Worm (Caenorhabditis elegans) whole organism, late embryonic: Measurements from ENCODE around the gene R11F4.2.

Experiments
- F13H6.1 ChIP-seq: sonication (generic microtip); optimal IDR thresholded peaks from 2 replicates; lab custom pipeline; 2016; ENCODE audit warnings: missing genetic modification characterization, missing compliant biosample characterization
- K02D7.2 ChIP-seq: sonication (generic microtip); optimal IDR thresholded peaks from 2 replicates; lab custom pipeline; 2017; ENCODE audit warnings: mild to moderate bottlenecking, missing genetic modification characterization, missing compliant biosample characterization
- T23F11.4 ChIP-seq: fragments of 200-800 bp; sonication (Bioruptor generic); optimal IDR thresholded peaks from 2 replicates; lab custom pipeline; 2018; ENCODE audit warnings: mild to moderate bottlenecking, missing genetic modification characterization, missing compliant biosample characterization
- Y22D7AL.16 ChIP-seq: sonication (generic microtip); optimal IDR thresholded peaks from 2 replicates; lab custom pipeline; 2016; ENCODE audit warnings: missing genetic modification characterization, missing compliant biosample characterization
- ama-1 ChIP-seq: fragments of 150-350 bp; optimal IDR thresholded peaks from 2 replicates; lab custom pipeline; 2014
- ceh-14 ChIP-seq: sonication (generic microtip); optimal IDR thresholded peaks from 2 replicates; lab custom pipeline; 2016; ENCODE audit warnings: missing genotype, missing genetic modification characterization, missing compliant biosample characterization
- ceh-18 ChIP-seq: sonication (generic microtip); optimal IDR thresholded peaks from 2 replicates; lab custom pipeline; 2016; ENCODE audit warnings: missing genetic modification characterization, missing compliant biosample characterization
- ceh-24 ChIP-seq: sonication (generic microtip); optimal IDR thresholded peaks from 2 replicates; lab custom pipeline; 2016; ENCODE audit warnings: mild to moderate bottlenecking, missing genetic modification characterization, missing compliant biosample characterization
- ceh-30 ChIP-seq: fragments of 150-350 bp; optimal IDR thresholded peaks from 2 replicates; lab custom pipeline; 2014; ENCODE audit warnings: missing biosample characterization, missing genetic modification characterization
- ceh-31 ChIP-seq: sonication (generic microtip); optimal IDR thresholded peaks from 2 replicates; lab custom pipeline; 2016; ENCODE audit warnings: missing genetic modification characterization, missing compliant biosample characterization
- ceh-34 ChIP-seq: sonication (generic microtip); optimal IDR thresholded peaks from 2 replicates; lab custom pipeline; 2016; ENCODE audit warnings: mild to moderate bottlenecking, missing genetic modification characterization, missing compliant biosample characterization
- ceh-45 ChIP-seq: fragments of 200-800 bp; sonication (Bioruptor generic); IDR thresholded peaks from 2 replicates; pipeline ENCODE4 v1.3.6; 2022; ENCODE audit warnings: missing genetic modification reagents, missing genetic modification characterization, missing compliant biosample characterization
- ceh-48 ChIP-seq: sonication (generic microtip); optimal IDR thresholded peaks from 2 replicates; lab custom pipeline; 2016; ENCODE audit warnings: missing genetic modification characterization, inconsistent platforms, missing compliant biosample characterization
- ceh-9 ChIP-seq: sonication (generic microtip); optimal IDR thresholded peaks from 2 replicates; lab custom pipeline; 2016; ENCODE audit warnings: mild to moderate bottlenecking, missing genetic modification characterization, inconsistent platforms, missing compliant biosample characterization
- elt-2 ChIP-seq: sonication (generic microtip); optimal IDR thresholded peaks from 2 replicates; lab custom pipeline; 2016; ENCODE audit warnings: missing genetic modification reagents, missing genetic modification characterization, missing compliant biosample characterization
- ets-4 ChIP-seq: sonication (generic microtip); optimal IDR thresholded peaks from 2 replicates; lab custom pipeline; 2016; ENCODE audit warnings: missing genetic modification characterization, missing compliant biosample characterization
- hlh-13 ChIP-seq: fragments of 200-800 bp; sonication (Bioruptor generic); optimal IDR thresholded peaks from 2 replicates; lab custom pipeline; 2018; ENCODE audit warnings: mild to moderate bottlenecking, missing genetic modification characterization, missing compliant biosample characterization
- hlh-15 ChIP-seq: sonication (generic microtip); optimal IDR thresholded peaks from 2 replicates; lab custom pipeline; 2016; ENCODE audit warnings: missing genetic modification characterization, missing compliant biosample characterization
- hlh-30 ChIP-seq: sonication (generic microtip); optimal IDR thresholded peaks from 2 replicates; lab custom pipeline; 2017; ENCODE audit warnings: antibody characterized with exemption, missing genetic modification characterization, missing compliant biosample characterization; ENCODE audit not compliant: insufficient read depth
- lim-6 ChIP-seq: sonication (generic microtip); optimal IDR thresholded peaks from 2 replicates; lab custom pipeline; 2016; ENCODE audit warnings: missing genetic modification characterization, missing compliant biosample characterization
- lin-11 ChIP-seq: fragments of 200-800 bp; sonication (Bioruptor generic); optimal IDR thresholded peaks from 2 replicates; lab custom pipeline; 2018; ENCODE audit warnings: mild to moderate bottlenecking, missing genetic modification characterization, missing compliant biosample characterization
- madf-2 ChIP-seq: sonication (generic microtip); optimal IDR thresholded peaks from 2 replicates; lab custom pipeline; 2017; ENCODE audit warnings: missing genetic modification characterization, missing compliant biosample characterization
- mec-3 ChIP-seq: sonication (generic microtip); optimal IDR thresholded peaks from 2 replicates; lab custom pipeline; 2016; ENCODE audit warnings: borderline replicate concordance, missing genetic modification characterization, missing compliant biosample characterization
- nfya-1 ChIP-seq: sonication (generic microtip); optimal IDR thresholded peaks from 2 replicates; lab custom pipeline; 2017; ENCODE audit warnings: missing genetic modification characterization, mild to moderate bottlenecking, missing compliant biosample characterization, antibody characterized with exemption, moderate library complexity
- nhr-11 ChIP-seq: fragments of 150-350 bp; optimal IDR thresholded peaks from 2 replicates; lab custom pipeline; 2014; ENCODE audit warnings: missing biosample characterization, missing genetic modification characterization
- nhr-232 ChIP-seq: sonication (generic microtip); optimal IDR thresholded peaks from 2 replicates; lab custom pipeline; 2016; ENCODE audit warnings: missing genetic modification characterization, missing compliant biosample characterization
- pag-3 ChIP-seq: sonication (generic microtip); optimal IDR thresholded peaks from 2 replicates; lab custom pipeline; 2016; ENCODE audit warnings: missing compliant biosample characterization, missing genetic modification characterization, borderline replicate concordance
- pat-9 ChIP-seq: fragments of 200-800 bp; sonication (Bioruptor generic); optimal IDR thresholded peaks from 2 replicates; lab custom pipeline; 2018; ENCODE audit warnings: mild to moderate bottlenecking, missing genetic modification characterization, moderate library complexity, missing compliant biosample characterization
- pax-1 ChIP-seq: fragments of 150-350 bp; optimal IDR thresholded peaks from 2 replicates; lab custom pipeline; 2014; ENCODE audit warnings: missing biosample characterization, missing genetic modification characterization
- pha-4 ChIP-seq: fragments of 150-350 bp; optimal IDR thresholded peaks from 2 replicates; lab custom pipeline; 2018; ENCODE audit warnings: missing biosample characterization, missing genetic modification reagents, missing genetic modification characterization
- pros-1 ChIP-seq: fragments of 150-350 bp; optimal IDR thresholded peaks from 2 replicates; lab custom pipeline; 2014; ENCODE audit warnings: missing biosample characterization, missing genetic modification reagents, missing genetic modification characterization
- ref-2 ChIP-seq: sonication (generic microtip); optimal IDR thresholded peaks from 2 replicates; lab custom pipeline; 2016; ENCODE audit warnings: missing genetic modification characterization, missing compliant biosample characterization
- rnt-1 ChIP-seq: sonication (generic microtip); optimal IDR thresholded peaks from 2 replicates; lab custom pipeline; 2016; ENCODE audit warnings: missing genetic modification characterization, missing compliant biosample characterization
- sdc-2 ChIP-seq: sonication (generic microtip); optimal IDR thresholded peaks from 2 replicates; lab custom pipeline; 2016; ENCODE audit warnings: missing genotype, missing genetic modification characterization, missing compliant biosample characterization
- sox-4 ChIP-seq: sonication (generic microtip); optimal IDR thresholded peaks from 2 replicates; lab custom pipeline; 2017; ENCODE audit warnings: mild to moderate bottlenecking, missing genetic modification characterization, inconsistent platforms, missing compliant biosample characterization
- syd-9 ChIP-seq: sonication (generic microtip); optimal IDR thresholded peaks from 2 replicates; lab custom pipeline; 2016; ENCODE audit warnings: mild to moderate bottlenecking, missing genetic modification characterization, moderate library complexity, missing compliant biosample characterization
- tbx-2 ChIP-seq: sonication (generic microtip); optimal IDR thresholded peaks from 2 replicates; lab custom pipeline; 2016; ENCODE audit warnings: missing genetic modification characterization, missing compliant biosample characterization
- tbx-7 ChIP-seq: sonication (generic microtip); optimal IDR thresholded peaks from 2 replicates; lab custom pipeline; 2016; ENCODE audit warnings: missing genotype, missing genetic modification characterization, missing compliant biosample characterization
- unc-42 ChIP-seq: sonication (generic microtip); optimal IDR thresholded peaks from 2 replicates; lab custom pipeline; 2016; ENCODE audit warnings: missing genotype, missing genetic modification characterization, missing compliant biosample characterization
- unc-55 ChIP-seq: sonication (generic microtip); optimal IDR thresholded peaks from 2 replicates; lab custom pipeline; 2017; ENCODE audit warnings: missing biosample characterization, missing genetic modification reagents, missing genetic modification characterization
- unc-86 ChIP-seq: sonication (generic microtip); optimal IDR thresholded peaks from 2 replicates; lab custom pipeline; 2016; ENCODE audit warnings: missing genetic modification characterization, missing compliant biosample characterization

Gene R11F4.2

DNA sequence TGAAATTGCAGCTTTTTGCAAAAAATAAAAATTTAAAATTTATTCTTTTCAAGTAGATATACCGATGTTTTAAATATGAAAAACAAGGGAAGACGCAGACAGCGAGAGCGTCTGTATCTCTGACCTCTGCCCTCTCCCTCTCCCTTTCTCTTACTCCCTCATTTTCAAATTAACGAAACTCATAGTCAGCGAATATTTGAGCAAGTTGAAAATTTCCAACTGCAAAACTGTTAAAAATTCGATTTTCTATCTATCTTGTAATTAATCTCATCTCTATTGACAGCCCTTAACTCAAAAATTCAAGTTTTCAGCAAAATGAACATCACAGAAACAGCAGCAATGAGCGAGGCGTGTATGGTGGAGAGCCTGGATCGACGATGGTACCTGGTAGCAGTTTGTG lies at the start of gene R11F4.2:
TSS of gene R11F4.2 (plus strand) at position 301 of the 400 bp plus-strand sequence.
- TF ChIP-seq ceh-30 (tag; lab: Kevin White, UChicago) (no peak), ama-1 (no peak), nhr-232 (tag; lab: Kevin White, UChicago) (no peak), tbx-7 (tag; lab: Kevin White, UChicago) (no peak)

DNA sequence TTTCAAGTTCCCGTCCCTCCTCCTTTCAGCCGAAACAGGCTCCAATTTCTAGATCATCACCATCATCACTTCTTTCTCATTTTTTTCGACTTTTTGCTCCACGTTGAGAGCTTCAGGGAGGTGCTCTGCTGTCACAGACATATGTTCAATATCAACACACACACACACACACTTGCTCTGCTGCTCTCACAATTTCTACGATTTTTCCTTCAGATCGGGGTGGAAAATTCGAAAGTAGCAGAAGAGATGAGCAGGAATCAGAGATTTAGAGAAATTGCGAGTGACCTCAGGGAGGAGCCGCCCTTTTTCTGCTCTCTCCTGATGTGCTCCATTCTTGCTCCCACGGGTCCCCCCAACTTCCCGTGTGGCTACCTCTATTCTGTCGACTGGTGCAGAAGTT lies 44.3 kb upstream of the R11F4.2 start, which contains the start of gene pqn-48:
TSS of gene pqn-48 (plus strand) at position 344 of the 400 bp plus-strand sequence.
- no peak for TF ChIP-seq K02D7.2
- no peak for TF ChIP-seq mec-3 (tag; lab: Kevin White, UChicago)
- peak; percentile 18 for TF ChIP-seq lim-6 (tag; lab: Kevin White, UChicago)
- no peak for TF ChIP-seq ceh-34
- peak; percentile 28 for TF ChIP-seq unc-55 (GFP tag; lab: Kevin White, UChicago)

DNA sequence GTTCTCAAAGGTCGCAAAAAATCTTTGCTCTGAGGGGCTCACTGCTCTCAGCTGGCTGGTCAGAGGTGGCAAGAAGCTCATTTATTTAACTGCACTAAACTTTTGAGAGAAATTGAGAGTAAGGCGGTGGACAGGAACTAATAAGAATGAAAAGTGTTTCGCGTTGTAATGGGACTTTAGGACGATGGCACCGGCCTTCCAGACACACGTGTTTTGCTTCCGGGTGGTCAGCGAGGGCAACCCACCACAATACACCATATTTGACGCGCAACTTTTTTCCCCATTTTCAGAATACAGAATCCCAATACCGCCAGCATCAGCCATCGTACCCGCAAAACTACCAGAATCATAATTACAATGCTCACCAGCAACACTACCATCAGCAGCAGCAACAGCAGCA lies 42.8 kb upstream of the R11F4.2 start:
- TF ChIP-seq madf-2 (tag; lab: Kevin White, UChicago) (no peak), T23F11.4 (GFP tag; lab: Kevin White, UChicago) (no peak), ceh-24 (tag; lab: Kevin White, UChicago) (no peak), elt-2 (tag; lab: Kevin White, UChicago) (no peak), sox-4 (no peak), ceh-45 (GFP tag; lab: Robert Waterston, UW) (no peak), F13H6.1 (tag; lab: Kevin White, UChicago) (no peak), pat-9 (tag; lab: Kevin White, UChicago) (no peak), nfya-1 (tag; lab: Kevin White, UChicago) (no peak), pha-4 (tag; lab: Kevin White, UChicago) (no peak), ceh-9 (tag; lab: Kevin White, UChicago) (no peak), tbx-7 (tag; lab: Kevin White, UChicago) (no peak), sdc-2 (no peak), pros-1 (tag; lab: Kevin White, UChicago) (no peak)

- TF ChIP-seq ceh-45 (GFP tag; lab: Robert Waterston, UW): no peak
- no peak for TF ChIP-seq ceh-18
These were observed 40.2 kb upstream of the R11F4.2 start for ce11 chrII:4042696-4043095.

- no peak for TF ChIP-seq hlh-15 (tag; lab: Kevin White, UChicago)
- TF ChIP-seq ceh-34: peak; percentile 36
- TF ChIP-seq pag-3 (tag; lab: Kevin White, UChicago): no peak
- TF ChIP-seq ceh-24 (tag; lab: Kevin White, UChicago): no peak
- TF ChIP-seq unc-42 (tag; lab: Kevin White, UChicago): peak; percentile 9
- peak; percentile 18 for TF ChIP-seq ceh-48 (tag; lab: Kevin White, UChicago)
- no peak for TF ChIP-seq hlh-13
- no peak for TF ChIP-seq ets-4
- TF ChIP-seq pax-1: peak; percentile 39
- no peak for TF ChIP-seq F13H6.1 (tag; lab: Kevin White, UChicago)
- TF ChIP-seq elt-2 (tag; lab: Kevin White, UChicago): peak; percentile 44
- TF ChIP-seq hlh-30: peak; percentile 2
- peak; percentile 54 for TF ChIP-seq ref-2
- TF ChIP-seq pat-9 (tag; lab: Kevin White, UChicago): no peak
- TF ChIP-seq pros-1 (tag; lab: Kevin White, UChicago): no peak
- TF ChIP-seq rnt-1 (tag; lab: Kevin White, UChicago): no peak
- TF ChIP-seq ceh-31 (tag; lab: Kevin White, UChicago): peak; percentile 44
- TF ChIP-seq nhr-11 (tag; lab: Kevin White, UChicago): no peak
- no peak for TF ChIP-seq lin-11 (tag; lab: Kevin White, UChicago)
- TF ChIP-seq ceh-14 (tag; lab: Kevin White, UChicago): peak; percentile 25
- TF ChIP-seq nfya-1 (tag; lab: Kevin White, UChicago): peak; percentile 71
- TF ChIP-seq ceh-18: peak; percentile 36
- peak; percentile 37 for TF ChIP-seq unc-86 (tag; lab: Kevin White, UChicago)
- TF ChIP-seq Y22D7AL.16: no peak
- TF ChIP-seq syd-9 (tag; lab: Kevin White, UChicago): no peak
- peak; percentile 29 for TF ChIP-seq tbx-2 (tag; lab: Kevin White, UChicago)
These were observed 38.5 kb upstream of the R11F4.2 start, which contains the start of gene rpn-11 for ce11 chrII:4044349-4044748. Gene rpn-11, minus strand, starts transcription at chrII:4044546.
